Fruit fly (Drosophila melanogaster) whole organism, pupa: ENCODE results near the gene CG45080.

Source experiments
- EcR ChIP-seq: fragments of 200-800 bp; sonication (Bioruptor generic); optimal IDR thresholded peaks from 3 replicates; lab custom pipeline; 2019; ENCODE audit warnings: missing biosample characterization, missing genetic modification characterization, mild to moderate bottlenecking, moderate library complexity, missing genetic modification reagents
- Snoo ChIP-seq: fragments of 200-800 bp; sonication (Bioruptor generic); optimal IDR thresholded peaks from 3 replicates; lab custom pipeline; 2017; ENCODE audit warnings: missing biosample characterization, mild to moderate bottlenecking, missing genetic modification characterization, inconsistent platforms
- gl ChIP-seq: fragments of 200-800 bp; sonication (Bioruptor generic); optimal IDR thresholded peaks from 2 replicates; lab custom pipeline; 2018; ENCODE audit warnings: missing biosample characterization, mild to moderate bottlenecking, missing genetic modification characterization

DNA sequence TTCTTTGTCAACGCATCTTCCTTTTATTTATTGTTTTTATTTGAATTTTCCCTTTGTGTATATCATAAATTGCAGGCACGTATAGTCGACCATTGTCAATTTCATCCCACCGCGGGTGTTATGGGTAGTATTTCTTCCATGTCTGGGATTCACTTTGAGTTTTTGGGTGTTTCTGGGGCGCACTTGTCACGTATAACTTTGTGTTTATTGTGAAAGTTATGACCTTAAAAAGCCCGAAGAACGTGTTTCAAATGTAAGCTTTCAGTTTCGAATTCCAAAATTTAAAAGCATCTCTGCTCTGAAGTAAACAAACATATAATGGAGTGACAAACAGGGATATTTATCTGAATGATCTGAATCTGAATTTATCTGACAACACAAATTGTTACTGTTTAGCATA, 12.5 kb downstream of the CG45080 start:
- no peak for TF ChIP-seq Snoo (tag; lab: Kevin White, UChicago)
- no peak for TF ChIP-seq gl
- TF ChIP-seq EcR (GFP tag; lab: Kevin White, UChicago), result no peak
